Worm (Caenorhabditis elegans) whole organism, midembryonic: Measurements from ENCODE around the gene scl-12.

ENCODE experiments used
- T22C8.4 ChIP-seq: fragments of 200-800 bp; sonication (Bioruptor generic); IDR thresholded peaks from 2 replicates; pipeline ENCODE4 v1.3.6; 2022; ENCODE audit warnings: missing genetic modification characterization, missing compliant biosample characterization
- cog-1 ChIP-seq: sonication (generic microtip); optimal IDR thresholded peaks from 2 replicates; lab custom pipeline; 2016; ENCODE audit warnings: missing genetic modification characterization, missing compliant biosample characterization
- flt-1 ChIP-seq: fragments of 200-800 bp; sonication (Bioruptor generic); IDR thresholded peaks from 2 replicates; pipeline ENCODE4 v1.3.6; 2022; ENCODE audit warnings: missing genetic modification characterization, missing compliant biosample characterization
- klf-2 ChIP-seq: fragments of 200-800 bp; sonication (Bioruptor generic); conservative IDR thresholded peaks from 2 replicates; pipeline ENCODE4 v1.3.6; 2022; ENCODE audit warnings: missing genetic modification reagents, missing genetic modification characterization, missing compliant biosample characterization
- med-1 ChIP-seq: sonication (generic microtip); optimal IDR thresholded peaks from 2 replicates; lab custom pipeline; 2017; ENCODE audit warnings: missing genetic modification characterization, mild to moderate bottlenecking, missing compliant biosample characterization, antibody characterized with exemption, missing genetic modification reagents; ENCODE audit not compliant: insufficient read depth
- ref-1 ChIP-seq: fragments of 200-800 bp; sonication (Bioruptor generic); conservative IDR thresholded peaks from 2 replicates; pipeline ENCODE4 v1.3.6; 2022; ENCODE audit warnings: missing genetic modification reagents, missing genetic modification characterization, missing compliant biosample characterization
- tab-1 ChIP-seq: fragments of 200-800 bp; sonication (Bioruptor generic); IDR thresholded peaks from 2 replicates; pipeline ENCODE4 v1.3.6; 2022; ENCODE audit warnings: missing genetic modification characterization, missing compliant biosample characterization
- ztf-23 ChIP-seq: fragments of 200-800 bp; sonication (Bioruptor generic); IDR thresholded peaks from 2 replicates; pipeline ENCODE4 v1.3.6; 2022; ENCODE audit warnings: missing genetic modification reagents, missing genetic modification characterization, missing compliant biosample characterization
- ztf-29 ChIP-seq: fragments of 200-800 bp; sonication (Bioruptor generic); IDR thresholded peaks from 2 replicates; pipeline ENCODE4 v1.3.6; 2022; ENCODE audit warnings: missing genetic modification reagents, missing genetic modification characterization, missing compliant biosample characterization

- TF ChIP-seq flt-1 (GFP tag; lab: Robert Waterston, UW) (no peak), med-1 (no peak), tab-1 (no peak), ztf-23 (GFP tag; lab: Robert Waterston, UW) (no peak), cog-1 (tag; lab: Kevin White, UChicago) (no peak), ref-1 (GFP tag; lab: Robert Waterston, UW) (no peak), T22C8.4 (no peak), klf-2 (GFP tag; lab: Robert Waterston, UW) (no peak), ztf-29 (GFP tag; lab: Robert Waterston, UW) (no peak)
Observed at ce11 chrV:3805499-3805898, 6.9 kb upstream of the scl-12 start, which contains the start of gene R08F11.4.
